Fruit fly (Drosophila melanogaster) whole organism, embryonic: ENCODE data around the gene CG42271.

Experiments
- Atf6 ChIP-seq: fragments of 200-800 bp; sonication (Bioruptor generic); IDR thresholded peaks from 2 replicates; pipeline ENCODE4 v1.3.6; 2022; ENCODE audit warnings: missing biosample characterization, missing genetic modification characterization
- CG10209 ChIP-seq: fragments of 200-800 bp; sonication (Bioruptor generic); optimal IDR thresholded peaks from 3 replicates; lab custom pipeline; 2017; ENCODE audit warnings: missing biosample characterization, mild to moderate bottlenecking, missing genetic modification characterization, missing genetic modification reagents
- CG10274 ChIP-seq: fragments of 200-800 bp; sonication (Bioruptor generic); optimal IDR thresholded peaks from 3 replicates; lab custom pipeline; 2017; ENCODE audit warnings: missing biosample characterization, mild to moderate bottlenecking, missing genetic modification characterization
- CG10462 ChIP-seq: fragments of 200-800 bp; sonication (Bioruptor generic); optimal IDR thresholded peaks from 2 replicates; lab custom pipeline; 2016; ENCODE audit warnings: missing biosample characterization, missing genetic modification characterization
- CG10654 ChIP-seq: fragments of 200-800 bp; sonication (Bioruptor generic); optimal IDR thresholded peaks from 2 replicates; lab custom pipeline; 2016; ENCODE audit warnings: missing biosample characterization, missing genetic modification characterization
- CG10959 ChIP-seq: fragments of 200-800 bp; sonication (Bioruptor generic); IDR thresholded peaks from 2 replicates; pipeline ENCODE4 v1.3.6; 2022; ENCODE audit warnings: missing biosample characterization, missing genetic modification characterization
- CG13894 ChIP-seq: fragments of 200-800 bp; sonication (Bioruptor generic); optimal IDR thresholded peaks from 3 replicates; lab custom pipeline; 2018; ENCODE audit warnings: missing biosample characterization, mild to moderate bottlenecking, missing genetic modification characterization, moderate library complexity
- CG17186 ChIP-seq: fragments of 200-800 bp; sonication (Bioruptor generic); optimal IDR thresholded peaks from 3 replicates; lab custom pipeline; 2017; ENCODE audit warnings: missing biosample characterization, missing genetic modification reagents, missing genetic modification characterization
- CG17328 ChIP-seq: fragments of 200-800 bp; sonication (Bioruptor generic); IDR thresholded peaks from 2 replicates; pipeline ENCODE4 v1.3.6; 2022; ENCODE audit warnings: missing biosample characterization, missing genetic modification characterization
- CG17359 ChIP-seq: fragments of 200-800 bp; sonication (Bioruptor generic); optimal IDR thresholded peaks from 3 replicates; lab custom pipeline; 2018; ENCODE audit warnings: missing biosample characterization, mild to moderate bottlenecking, missing genetic modification characterization, moderate library complexity
- CG17568 ChIP-seq: fragments of 200-800 bp; sonication (Bioruptor generic); optimal IDR thresholded peaks from 2 replicates; lab custom pipeline; 2018; ENCODE audit warnings: missing biosample characterization, mild to moderate bottlenecking, missing genetic modification characterization, moderate library complexity
- CG17829 ChIP-seq: fragments of 200-800 bp; optimal IDR thresholded peaks from 2 replicates; lab custom pipeline; 2019; ENCODE audit warnings: missing biosample characterization, mild to moderate bottlenecking, missing genetic modification characterization, moderate library complexity
- CG31365 ChIP-seq: fragments of 200-800 bp; sonication (Bioruptor generic); optimal IDR thresholded peaks from 2 replicates; lab custom pipeline; 2018; ENCODE audit warnings: missing biosample characterization, mild to moderate bottlenecking, missing genetic modification characterization
- CG3163 ChIP-seq: fragments of 200-800 bp; sonication (Bioruptor generic); optimal IDR thresholded peaks from 3 replicates; lab custom pipeline; 2016; ENCODE audit warnings: missing biosample characterization, missing genetic modification characterization
- CG3995 ChIP-seq: fragments of 200-800 bp; sonication (Bioruptor generic); optimal IDR thresholded peaks from 3 replicates; lab custom pipeline; 2016; ENCODE audit warnings: missing biosample characterization, missing genetic modification characterization
- CG7556 ChIP-seq: fragments of 200-800 bp; sonication (Bioruptor generic); optimal IDR thresholded peaks from 2 replicates; lab custom pipeline; 2017; ENCODE audit warnings: missing biosample characterization, mild to moderate bottlenecking, missing genetic modification characterization
- CG7987 ChIP-seq: fragments of 200-800 bp; sonication (Bioruptor generic); optimal IDR thresholded peaks from 2 replicates; lab custom pipeline; 2018; ENCODE audit warnings: missing biosample characterization, mild to moderate bottlenecking, missing genetic modification characterization, moderate library complexity
- CG8924 ChIP-seq: fragments of 200-800 bp; optimal IDR thresholded peaks from 3 replicates; lab custom pipeline; 2019; ENCODE audit warnings: missing biosample characterization, mild to moderate bottlenecking, missing genetic modification characterization, moderate library complexity
- CG9932 ChIP-seq: fragments of 200-800 bp; sonication (Bioruptor generic); IDR thresholded peaks from 2 replicates; pipeline ENCODE4 v1.3.6; 2022; ENCODE audit warnings: missing biosample characterization, missing genetic modification characterization
- Chrac-16 ChIP-seq: fragments of 200-800 bp; sonication (Bioruptor generic); optimal IDR thresholded peaks from 3 replicates; lab custom pipeline; 2016; ENCODE audit warnings: missing biosample characterization, missing genetic modification characterization
- D ChIP-seq, 2 experiments: fragments of 200-800 bp in 1 of 2; fragments of >200 bp in 1 of 2; sonication (Bioruptor generic) in 1 of 2; optimal IDR thresholded peaks; 2 replicates in 1 of 2; 3 replicates in 1 of 2; lab custom pipeline; 2017; ENCODE audit warnings: mild to moderate bottlenecking in 1 of 2, missing biosample characterization in 1 of 2, missing genetic modification characterization in 1 of 2, missing genetic modification reagents in 1 of 2
- Dll ChIP-seq: fragments of 200-800 bp; sonication (Bioruptor generic); IDR thresholded peaks from 4 replicates; pipeline ENCODE4 v1.3.6; 2022; ENCODE audit warnings: missing biosample characterization, missing genetic modification characterization; ENCODE audit not compliant: partially characterized antibody
- Eip74EF ChIP-seq, 2 experiments: fragments of 200-800 bp in 1 of 2; fragments of >200 bp in 1 of 2; sonication (Bioruptor generic) in 1 of 2; optimal IDR thresholded peaks; 2 replicates each; lab custom pipeline; 2017 to 2019; ENCODE audit warnings: missing biosample characterization in 2 of 2, missing genetic modification characterization in 2 of 2, mild to moderate bottlenecking in 1 of 2, moderate library complexity in 1 of 2
- HLHmδ ChIP-seq: fragments of 200-800 bp; sonication (Bioruptor generic); optimal IDR thresholded peaks from 2 replicates; lab custom pipeline; 2018; ENCODE audit warnings: missing biosample characterization, mild to moderate bottlenecking, missing genetic modification characterization, moderate library complexity
- Hsf ChIP-seq: fragments of 200-800 bp; sonication (Bioruptor generic); optimal IDR thresholded peaks from 3 replicates; lab custom pipeline; 2016; ENCODE audit warnings: missing biosample characterization, missing genetic modification characterization
- NfI ChIP-seq: fragments of 200-800 bp; sonication (Bioruptor generic); optimal IDR thresholded peaks from 3 replicates; lab custom pipeline; 2018; ENCODE audit warnings: missing biosample characterization, mild to moderate bottlenecking, missing genetic modification characterization, moderate library complexity
- Oli ChIP-seq: fragments of 200-800 bp; sonication (Bioruptor generic); optimal IDR thresholded peaks from 2 replicates; lab custom pipeline; 2018; ENCODE audit warnings: missing biosample characterization, mild to moderate bottlenecking, missing genetic modification characterization, moderate library complexity
- Ssrp ChIP-seq: fragments of 200-800 bp; sonication (Bioruptor generic); optimal IDR thresholded peaks from 2 replicates; lab custom pipeline; 2018; ENCODE audit warnings: missing biosample characterization, mild to moderate bottlenecking, missing genetic modification characterization, moderate library complexity
- Taf1 ChIP-seq: fragments of 200-800 bp; sonication (Bioruptor generic); IDR thresholded peaks from 2 replicates; pipeline ENCODE4 v1.3.6; 2022; ENCODE audit warnings: missing biosample characterization, missing genetic modification characterization
- bab2 ChIP-seq: fragments of 200-800 bp; sonication (Bioruptor generic); optimal IDR thresholded peaks from 2 replicates; lab custom pipeline; 2016; ENCODE audit warnings: missing biosample characterization, missing genetic modification characterization
- btn ChIP-seq: fragments of 200-800 bp; sonication (Bioruptor generic); optimal IDR thresholded peaks from 2 replicates; lab custom pipeline; 2016; ENCODE audit warnings: missing biosample characterization, missing genetic modification characterization
- chinmo ChIP-seq: fragments of 200-800 bp; sonication (Bioruptor generic); IDR thresholded peaks from 4 replicates; pipeline ENCODE4 v1.3.6; 2022; ENCODE audit warnings: missing biosample characterization, missing genetic modification characterization; ENCODE audit not compliant: partially characterized antibody
- croc ChIP-seq: fragments of 200-800 bp; sonication (Bioruptor generic); conservative IDR thresholded peaks from 3 replicates; pipeline ENCODE4 v1.3.6; 2022; ENCODE audit warnings: missing biosample characterization, missing genetic modification characterization
- crol ChIP-seq: fragments of 200-800 bp; sonication (Bioruptor generic); IDR thresholded peaks from 2 replicates; pipeline ENCODE4 v1.3.6; 2022; ENCODE audit warnings: missing biosample characterization, missing genetic modification characterization
- cwo ChIP-seq: fragments of 200-800 bp; sonication (Bioruptor generic); optimal IDR thresholded peaks from 3 replicates; lab custom pipeline; 2017; ENCODE audit warnings: missing biosample characterization, missing genetic modification characterization, mild to moderate bottlenecking, moderate library complexity, missing genetic modification reagents
- dmrt99B ChIP-seq: fragments of 200-800 bp; sonication (Bioruptor generic); optimal IDR thresholded peaks from 2 replicates; lab custom pipeline; 2018; ENCODE audit warnings: missing biosample characterization, mild to moderate bottlenecking, missing genetic modification characterization, moderate library complexity
- fd3F ChIP-seq: fragments of 200-800 bp; sonication (Bioruptor generic); optimal IDR thresholded peaks from 2 replicates; lab custom pipeline; 2018; ENCODE audit warnings: missing biosample characterization, mild to moderate bottlenecking, missing genetic modification characterization, moderate library complexity
- fru ChIP-seq: fragments of >200 bp; optimal IDR thresholded peaks from 2 replicates; lab custom pipeline; 2017
- fu2 ChIP-seq: fragments of 200-800 bp; sonication (Bioruptor generic); optimal IDR thresholded peaks from 2 replicates; lab custom pipeline; 2016; ENCODE audit warnings: missing biosample characterization, missing genetic modification characterization
- kah ChIP-seq: fragments of 200-800 bp; sonication (Bioruptor generic); optimal IDR thresholded peaks from 2 replicates; lab custom pipeline; 2018; ENCODE audit warnings: missing biosample characterization, mild to moderate bottlenecking, missing genetic modification characterization
- lmd ChIP-seq: fragments of 200-800 bp; sonication (Bioruptor generic); IDR thresholded peaks from 2 replicates; pipeline ENCODE4 v1.3.6; 2022; ENCODE audit warnings: missing biosample characterization, missing genetic modification characterization
- mam ChIP-seq: fragments of 200-800 bp; sonication (Bioruptor generic); optimal IDR thresholded peaks from 3 replicates; lab custom pipeline; 2016; ENCODE audit warnings: missing biosample characterization, missing genetic modification characterization
- nerfin-2 ChIP-seq: fragments of 200-800 bp; sonication (Bioruptor generic); IDR thresholded peaks from 2 replicates; pipeline ENCODE4 v1.3.6; 2022; ENCODE audit warnings: missing biosample characterization, missing genetic modification characterization; ENCODE audit not compliant: partially characterized antibody
- seq ChIP-seq: fragments of 200-800 bp; sonication (Bioruptor generic); IDR thresholded peaks from 2 replicates; pipeline ENCODE4 v1.3.6; 2022; ENCODE audit warnings: missing biosample characterization, missing genetic modification characterization
- sr ChIP-seq: fragments of 200-800 bp; sonication (Bioruptor generic); IDR thresholded peaks from 3 replicates; pipeline ENCODE4 v1.3.6; 2022; ENCODE audit warnings: missing biosample characterization, missing genetic modification characterization
- tll ChIP-seq, 2 experiments: fragments of 200-800 bp in 1 of 2; fragments of >200 bp in 1 of 2; sonication (Bioruptor generic) in 1 of 2; optimal IDR thresholded peaks; 2 replicates each; lab custom pipeline; 2017 to 2019; ENCODE audit warnings: missing biosample characterization in 2 of 2, missing genetic modification characterization in 2 of 2, mild to moderate bottlenecking in 1 of 2, moderate library complexity in 1 of 2
- tx ChIP-seq: fragments of 200-800 bp; sonication (Bioruptor generic); optimal IDR thresholded peaks from 2 replicates; lab custom pipeline; 2016; ENCODE audit warnings: missing biosample characterization, missing genetic modification characterization
- zen2 ChIP-seq: fragments of 200-800 bp; sonication (Bioruptor generic); IDR thresholded peaks from 3 replicates; pipeline ENCODE4 v1.3.6; 2022; ENCODE audit warnings: missing biosample characterization, missing genetic modification characterization; ENCODE audit not compliant: partially characterized antibody

CG42271 gene

dm6 chrX:14213509-14214154 is 20.2 kb downstream of the CG42271 start (continued):
- TF ChIP-seq CG9932 (GFP tag; lab: Robert Waterston, UW) (no peak; the same call in 1 of the 2 replicates), nerfin-2 (no peak), tll (GFP tag; optimal IDR thresholded peaks at IDR 0.05; lab: Kevin White, UChicago) (no peak), seq (GFP tag; lab: Robert Waterston, UW) (peak; percentile 45; the same call in 1 of the 2 replicates), CG17829 (tag; lab: Kevin White, UChicago) (peak; percentile 19), crol (peak; percentile 88), CG8924 (tag; lab: Kevin White, UChicago) (peak; percentile 21), chinmo (GFP tag; lab: Robert Waterston, UW) (0 out of 4 replicates have a peak, but pooled peaks have one; percentile 63), CG17568 (peak; percentile 24), NfI (GFP tag; lab: Kevin White, UChicago) (peak; percentile 34), tx (GFP tag; lab: Kevin White, UChicago) (peak; percentile 15), Dll (GFP tag; lab: Robert Waterston, UW) (0 out of 4 replicates have a peak, but pooled peaks have one; percentile 23), CG17328 (GFP tag; lab: Robert Waterston, UW) (0 out of 2 replicates have a peak, but pooled peaks have one; percentile 8), Hsf (GFP tag; lab: Kevin White, UChicago) (peak; percentile 18), btn (GFP tag; lab: Kevin White, UChicago) (no peak), CG17359 (tag; lab: Kevin White, UChicago) (peak; percentile 44), lmd (GFP tag; lab: Robert Waterston, UW) (no peak), CG10959 (GFP tag; lab: Robert Waterston, UW) (no peak), CG10654 (GFP tag; lab: Kevin White, UChicago) (no peak), dmrt99B (tag; lab: Kevin White, UChicago) (peak; percentile 64), CG17186 (GFP tag; lab: Kevin White, UChicago) (no peak), kah (GFP tag; lab: Kevin White, UChicago) (no peak), fd3F (peak; percentile 27), Chrac-16 (GFP tag; lab: Kevin White, UChicago) (no peak), CG7987 (GFP tag; lab: Kevin White, UChicago) (no peak), croc (GFP tag; lab: Robert Waterston, UW) (no peak), mam (peak; percentile 14), fu2 (GFP tag; lab: Kevin White, UChicago) (no peak), zen2 (no peak), Taf1 (no peak), bab2 (GFP tag; lab: Kevin White, UChicago) (peak; percentile 7), Atf6 (0 out of 2 replicates have a peak, but pooled peaks have one; percentile 35), fru (lab: Kevin White, UChicago) (no peak), Ssrp (tag; lab: Kevin White, UChicago) (peak; percentile 35), CG3995 (GFP tag; lab: Kevin White, UChicago) (no peak), HLHmδ (GFP tag; lab: Kevin White, UChicago) (no peak), CG10462 (GFP tag; lab: Kevin White, UChicago) (no peak), cwo (GFP tag; lab: Kevin White, UChicago) (no peak), CG7556 (GFP tag; lab: Kevin White, UChicago) (peak; percentile 28), Oli (tag; lab: Kevin White, UChicago) (peak; percentile 46), CG31365 (tag; lab: Kevin White, UChicago) (no peak), CG10274 (GFP tag; lab: Kevin White, UChicago) (no peak), Eip74EF (GFP tag; optimal IDR thresholded peaks at IDR 0.05; lab: Kevin White, UChicago) (peak in 1 of 2 experiments; percentile 27), CG3163 (no peak), D (optimal IDR thresholded peaks at IDR 0.05; lab: Kevin White, UChicago) (no peak), D (GFP tag; optimal IDR thresholded peaks at IDR 0.05; lab: Kevin White, UChicago) (no peak), CG10209 (no peak), CG13894 (tag; lab: Kevin White, UChicago) (peak; percentile 49), sr (GFP tag; lab: Robert Waterston, UW) (no peak)
